Fruit fly (Drosophila melanogaster) whole organism, embryonic: ENCODE data around the gene hng2.

ENCODE experiments used
- Ada2b ChIP-seq: fragments of 200-800 bp; sonication (Bioruptor generic); IDR thresholded peaks from 2 replicates; pipeline ENCODE4 v1.3.6; 2022; ENCODE audit warnings: missing biosample characterization, missing genetic modification characterization
- B-H1 ChIP-seq: fragments of 200-800 bp; sonication (Bioruptor generic); IDR thresholded peaks from 3 replicates; pipeline ENCODE4 v1.3.6; 2022; ENCODE audit warnings: missing biosample characterization, missing genetic modification characterization
- CG10959 ChIP-seq: fragments of 200-800 bp; sonication (Bioruptor generic); IDR thresholded peaks from 2 replicates; pipeline ENCODE4 v1.3.6; 2022; ENCODE audit warnings: missing biosample characterization, missing genetic modification characterization
- CG12219 ChIP-seq: fragments of 200-800 bp; sonication (Bioruptor generic); optimal IDR thresholded peaks from 3 replicates; lab custom pipeline; 2018; ENCODE audit warnings: missing biosample characterization, mild to moderate bottlenecking, missing genetic modification characterization
- CG15479 ChIP-seq: fragments of 200-800 bp; sonication (Bioruptor generic); optimal IDR thresholded peaks from 3 replicates; lab custom pipeline; 2019; ENCODE audit warnings: missing biosample characterization, mild to moderate bottlenecking, missing genetic modification characterization, moderate library complexity
- CG31224 ChIP-seq: fragments of 200-800 bp; sonication (Bioruptor generic); IDR thresholded peaks from 2 replicates; pipeline ENCODE4 v1.3.6; 2022; ENCODE audit warnings: missing biosample characterization, missing genetic modification characterization
- CG31388 ChIP-seq: fragments of 200-800 bp; sonication (Bioruptor generic); optimal IDR thresholded peaks from 2 replicates; lab custom pipeline; 2016; ENCODE audit warnings: missing biosample characterization, missing genetic modification characterization
- CG34376 ChIP-seq: fragments of 200-800 bp; sonication (Bioruptor generic); optimal IDR thresholded peaks from 2 replicates; lab custom pipeline; 2018; ENCODE audit warnings: missing biosample characterization, mild to moderate bottlenecking, missing genetic modification characterization
- CG4282 ChIP-seq: fragments of 200-800 bp; sonication (Bioruptor generic); optimal IDR thresholded peaks from 2 replicates; lab custom pipeline; 2016; ENCODE audit warnings: missing biosample characterization, missing genetic modification characterization
- CG6254 ChIP-seq: fragments of 200-800 bp; sonication (Bioruptor generic); optimal IDR thresholded peaks from 3 replicates; lab custom pipeline; 2017; ENCODE audit warnings: mild to moderate bottlenecking, missing biosample characterization, missing genetic modification reagents, missing genetic modification characterization
- CG7271 ChIP-seq: fragments of 200-800 bp; sonication (Bioruptor generic); optimal IDR thresholded peaks from 2 replicates; lab custom pipeline; 2018; ENCODE audit warnings: missing biosample characterization, mild to moderate bottlenecking, missing genetic modification characterization, moderate library complexity
- CG7745 ChIP-seq: fragments of 200-800 bp; sonication (Bioruptor generic); optimal IDR thresholded peaks from 2 replicates; lab custom pipeline; 2018; ENCODE audit warnings: missing biosample characterization, mild to moderate bottlenecking, missing genetic modification characterization, moderate library complexity
- CG7839 ChIP-seq: fragments of 200-800 bp; sonication (Bioruptor generic); optimal IDR thresholded peaks from 3 replicates; lab custom pipeline; 2018; ENCODE audit warnings: missing biosample characterization, mild to moderate bottlenecking, missing genetic modification characterization, moderate library complexity
- CG8281 ChIP-seq: fragments of 200-800 bp; sonication (Bioruptor generic); optimal IDR thresholded peaks from 2 replicates; lab custom pipeline; 2018; ENCODE audit warnings: missing biosample characterization, mild to moderate bottlenecking, missing genetic modification characterization, moderate library complexity
- CG8359 ChIP-seq: fragments of 200-800 bp; sonication (Bioruptor generic); optimal IDR thresholded peaks from 2 replicates; lab custom pipeline; 2017; ENCODE audit warnings: missing biosample characterization, mild to moderate bottlenecking, missing genetic modification characterization, borderline replicate concordance
- CG9437 ChIP-seq: fragments of 200-800 bp; sonication (Bioruptor generic); optimal IDR thresholded peaks from 2 replicates; lab custom pipeline; 2018; ENCODE audit warnings: missing biosample characterization, mild to moderate bottlenecking, missing genetic modification characterization
- CG9727 ChIP-seq: fragments of 200-800 bp; sonication (Bioruptor generic); optimal IDR thresholded peaks from 3 replicates; lab custom pipeline; 2017; ENCODE audit warnings: missing biosample characterization, mild to moderate bottlenecking, missing genetic modification characterization
- H15 ChIP-seq: fragments of 200-800 bp; sonication (Bioruptor generic); IDR thresholded peaks from 3 replicates; pipeline ENCODE4 v1.3.6; 2022; ENCODE audit warnings: missing biosample characterization, missing genetic modification characterization
- Hand ChIP-seq: fragments of 200-800 bp; sonication (Bioruptor generic); optimal IDR thresholded peaks from 2 replicates; lab custom pipeline; 2017; ENCODE audit warnings: mild to moderate bottlenecking, missing biosample characterization, missing genetic modification reagents, missing genetic modification characterization
- Lpt ChIP-seq: fragments of >200 bp; optimal IDR thresholded peaks from 2 replicates; lab custom pipeline; 2018; ENCODE audit warnings: missing biosample characterization, missing genetic modification characterization
- MBD-R2 ChIP-seq: fragments of 200-800 bp; sonication (Bioruptor generic); IDR thresholded peaks from 2 replicates; pipeline ENCODE4 v1.3.6; 2022; ENCODE audit warnings: missing biosample characterization, missing genetic modification characterization
- Scr ChIP-seq: fragments of 200-800 bp; sonication (Bioruptor generic); IDR thresholded peaks from 2 replicates; pipeline ENCODE4 v1.3.6; 2022; ENCODE audit warnings: missing biosample characterization, missing genetic modification characterization; ENCODE audit not compliant: partially characterized antibody
- al ChIP-seq: fragments of 200-800 bp; sonication (Bioruptor generic); IDR thresholded peaks from 2 replicates; pipeline ENCODE4 v1.3.6; 2022; ENCODE audit warnings: missing biosample characterization, missing genetic modification characterization
- ara ChIP-seq: fragments of 200-800 bp; sonication (Bioruptor generic); IDR thresholded peaks from 2 replicates; pipeline ENCODE4 v1.3.6; 2022; ENCODE audit warnings: missing biosample characterization, missing genetic modification characterization
- ash1 ChIP-seq: fragments of 200-800 bp; sonication (Bioruptor generic); optimal IDR thresholded peaks from 2 replicates; lab custom pipeline; 2018; ENCODE audit warnings: missing biosample characterization, mild to moderate bottlenecking, missing genetic modification characterization
- chinmo ChIP-seq: fragments of 200-800 bp; sonication (Bioruptor generic); IDR thresholded peaks from 4 replicates; pipeline ENCODE4 v1.3.6; 2022; ENCODE audit warnings: missing biosample characterization, missing genetic modification characterization; ENCODE audit not compliant: partially characterized antibody
- dan ChIP-seq: fragments of 200-800 bp; sonication (Bioruptor generic); IDR thresholded peaks from 2 replicates; pipeline ENCODE4 v1.3.6; 2022; ENCODE audit warnings: missing biosample characterization, missing genetic modification characterization
- dimm ChIP-seq: fragments of 200-800 bp; sonication (Bioruptor generic); IDR thresholded peaks from 2 replicates; pipeline ENCODE4 v1.3.6; 2022; ENCODE audit warnings: missing biosample characterization, missing genetic modification characterization
- dmrt99B ChIP-seq: fragments of 200-800 bp; sonication (Bioruptor generic); optimal IDR thresholded peaks from 2 replicates; lab custom pipeline; 2018; ENCODE audit warnings: missing biosample characterization, mild to moderate bottlenecking, missing genetic modification characterization, moderate library complexity
- jigr1 ChIP-seq: fragments of 200-800 bp; sonication (Bioruptor generic); IDR thresholded peaks from 3 replicates; pipeline ENCODE4 v1.3.6; 2022; ENCODE audit warnings: missing biosample characterization, missing genetic modification characterization
- jumu ChIP-seq: fragments of 200-800 bp; sonication (Bioruptor generic); optimal IDR thresholded peaks from 3 replicates; lab custom pipeline; 2016; ENCODE audit warnings: missing biosample characterization, missing genetic modification characterization
- ken ChIP-seq: fragments of 200-800 bp; sonication (Bioruptor generic); IDR thresholded peaks from 3 replicates; pipeline ENCODE4 v1.3.6; 2022; ENCODE audit warnings: missing biosample characterization, missing genetic modification characterization
- lilli ChIP-seq: fragments of 200-800 bp; sonication (Bioruptor generic); optimal IDR thresholded peaks from 3 replicates; lab custom pipeline; 2016; ENCODE audit warnings: missing biosample characterization, missing genetic modification characterization
- mirr ChIP-seq: fragments of 200-800 bp; sonication (Bioruptor generic); optimal IDR thresholded peaks from 3 replicates; lab custom pipeline; 2018; ENCODE audit warnings: missing biosample characterization, mild to moderate bottlenecking, missing genetic modification characterization
- nmo ChIP-seq: fragments of 200-800 bp; sonication (Bioruptor generic); optimal IDR thresholded peaks from 2 replicates; lab custom pipeline; 2018; ENCODE audit warnings: missing biosample characterization, mild to moderate bottlenecking, missing genetic modification characterization, moderate library complexity
- repo ChIP-seq: fragments of 200-800 bp; sonication (Bioruptor generic); optimal IDR thresholded peaks from 2 replicates; lab custom pipeline; 2016; ENCODE audit warnings: missing biosample characterization, missing genetic modification characterization
- sima ChIP-seq: fragments of 200-800 bp; sonication (Bioruptor generic); optimal IDR thresholded peaks from 2 replicates; lab custom pipeline; 2016; ENCODE audit warnings: missing biosample characterization, missing genetic modification characterization
- sob ChIP-seq: fragments of 200-800 bp; sonication (Bioruptor generic); IDR thresholded peaks from 2 replicates; pipeline ENCODE4 v1.3.6; 2022; ENCODE audit warnings: missing biosample characterization, missing genetic modification characterization
- trem ChIP-seq: fragments of 200-800 bp; optimal IDR thresholded peaks from 3 replicates; lab custom pipeline; 2019; ENCODE audit warnings: missing biosample characterization, mild to moderate bottlenecking, missing genetic modification characterization, moderate library complexity
- wdn ChIP-seq: fragments of 200-800 bp; sonication (Bioruptor generic); IDR thresholded peaks from 2 replicates; pipeline ENCODE4 v1.3.6; 2022; ENCODE audit warnings: missing biosample characterization, missing genetic modification characterization
- zen2 ChIP-seq: fragments of 200-800 bp; sonication (Bioruptor generic); IDR thresholded peaks from 3 replicates; pipeline ENCODE4 v1.3.6; 2022; ENCODE audit warnings: missing biosample characterization, missing genetic modification characterization; ENCODE audit not compliant: partially characterized antibody

The hng2 gene

DNA sequence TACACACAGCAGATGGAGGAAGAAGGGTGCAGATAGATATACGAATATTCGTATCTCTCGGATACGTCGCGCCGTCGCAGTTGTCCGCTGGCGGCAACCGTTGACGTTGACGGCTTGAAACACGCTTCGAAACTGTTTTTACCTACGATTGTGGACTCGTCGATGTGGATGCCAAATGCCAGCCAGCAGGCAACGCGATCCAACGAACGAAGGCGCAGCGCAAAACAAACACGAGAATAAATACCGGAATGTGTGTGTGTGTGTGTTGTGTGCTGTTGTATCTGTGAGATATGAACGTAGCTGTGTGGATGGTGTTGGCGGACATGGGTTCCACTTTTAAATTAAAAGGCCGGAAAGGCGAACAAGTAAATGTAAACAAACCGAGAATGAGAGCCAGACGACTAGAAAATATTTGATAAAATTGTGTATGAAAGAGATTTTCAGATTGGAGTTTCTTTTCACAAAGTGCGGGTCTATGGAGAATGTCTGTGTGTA, 40.1 kb downstream of the hng2 start (continued):
- 0 out of 2 replicates have a peak, but pooled peaks have one; percentile 24 for TF ChIP-seq Ada2b (GFP tag; lab: Robert Waterston, UW)
- TF ChIP-seq Lpt (GFP tag; lab: Kevin White, UChicago), result no peak
- TF ChIP-seq CG7271 (tag; lab: Kevin White, UChicago), result peak; percentile 63
- TF ChIP-seq repo, result peak; percentile 30
- peak; percentile 37 for TF ChIP-seq lilli (GFP tag; lab: Kevin White, UChicago)
- TF ChIP-seq sima, result peak; percentile 13
- TF ChIP-seq CG6254 (GFP tag; lab: Kevin White, UChicago), result peak; percentile 38
- TF ChIP-seq CG4282 (GFP tag; lab: Kevin White, UChicago), result peak; percentile 59
- TF ChIP-seq CG9727 (GFP tag; lab: Kevin White, UChicago), result peak; percentile 61
- peak; percentile 63 for TF ChIP-seq CG12219
- TF ChIP-seq ken (GFP tag; lab: Robert Waterston, UW), result no peak
- TF ChIP-seq CG7839 (tag; lab: Kevin White, UChicago), result peak; percentile 28
- no peak for TF ChIP-seq al
- peak; percentile 50 for TF ChIP-seq CG9437
- peak; percentile 70; the same call in 1 of the 2 replicates for TF ChIP-seq sob (GFP tag; lab: Robert Waterston, UW)
- TF ChIP-seq trem (tag; lab: Kevin White, UChicago), result peak; percentile 47
- TF ChIP-seq mirr (GFP tag; lab: Kevin White, UChicago), result peak; percentile 83
- TF ChIP-seq CG8281, result no peak
- TF ChIP-seq zen2 (GFP tag; lab: Robert Waterston, UW), result no peak
- TF ChIP-seq CG31224 (GFP tag; lab: Robert Waterston, UW), result 0 out of 2 replicates have a peak, but pooled peaks have one; percentile 9
- TF ChIP-seq ara (GFP tag; lab: Robert Waterston, UW), result peak; percentile 45; the same call in 1 of the 2 replicates
- peak; percentile 16 for TF ChIP-seq CG8359 (GFP tag; lab: Kevin White, UChicago)
- no peak for TF ChIP-seq dan
- peak; percentile 95 for TF ChIP-seq chinmo
- TF ChIP-seq CG31388 (GFP tag; lab: Kevin White, UChicago), result no peak
- TF ChIP-seq jumu (GFP tag; lab: Kevin White, UChicago), result peak; percentile 32
- peak; percentile 70 for TF ChIP-seq CG7745 (tag; lab: Kevin White, UChicago)
- TF ChIP-seq jigr1 (GFP tag; lab: Robert Waterston, UW), result no peak
- no peak for TF ChIP-seq wdn
- TF ChIP-seq MBD-R2 (GFP tag; lab: Robert Waterston, UW), result peak; percentile 45; the same call in 1 of the 2 replicates
- TF ChIP-seq dmrt99B, result peak; percentile 43
- peak; percentile 21; the same call in 1 of the 2 replicates for TF ChIP-seq Scr (GFP tag; lab: Robert Waterston, UW)
- peak; percentile 80 for TF ChIP-seq CG34376 (GFP tag; lab: Kevin White, UChicago)
- TF ChIP-seq CG15479 (GFP tag; lab: Kevin White, UChicago), result peak; percentile 67
- no peak for TF ChIP-seq CG10959 (GFP tag; lab: Robert Waterston, UW)
- TF ChIP-seq dimm, result no peak
- peak; percentile 89 for TF ChIP-seq ash1 (GFP tag; lab: Kevin White, UChicago)
- TF ChIP-seq Hand (GFP tag; lab: Kevin White, UChicago), result peak; percentile 17
- TF ChIP-seq nmo, result no peak
- no peak for TF ChIP-seq H15 (GFP tag; lab: Robert Waterston, UW)
- TF ChIP-seq B-H1 (GFP tag; lab: Robert Waterston, UW), result no peak; the same call in 2 of the 3 replicates
